Worm (Caenorhabditis elegans): ENCODE measurements around the gene col-78.

DNA sequence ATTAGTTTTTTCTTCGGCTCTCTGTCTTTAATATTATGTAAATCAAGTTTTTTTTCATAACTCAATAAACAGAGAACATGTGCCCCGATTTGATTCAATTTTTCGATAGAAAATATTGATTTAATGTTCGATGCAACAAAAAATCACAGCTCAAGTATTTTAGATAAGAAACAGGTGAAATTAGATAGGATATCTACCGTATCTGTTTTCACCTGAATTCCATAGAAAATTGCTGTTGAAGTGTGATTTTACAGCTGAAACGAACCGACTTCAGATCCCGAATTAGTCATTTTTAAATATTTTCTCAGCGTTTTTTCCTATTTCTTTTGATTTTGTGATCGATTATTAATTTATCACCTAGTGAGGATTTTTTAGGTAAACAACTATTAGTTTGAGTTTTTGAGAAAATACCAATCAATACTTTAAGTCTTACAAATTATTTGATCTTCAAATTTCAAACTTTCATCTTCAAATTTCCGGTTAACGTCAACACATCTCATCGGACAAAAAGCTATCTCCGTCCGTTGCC is 13.1 kb upstream of the col-78 start, which contains the start of gene Y9C2UA.1:
- no peak for TF ChIP-seq nhr-11 (tag; optimal IDR thresholded peaks at IDR 0.05)
- TF ChIP-seq ama-1 (optimal IDR thresholded peaks at IDR 0.05), result no peak
- TF ChIP-seq lin-39 (tag; optimal IDR thresholded peaks at IDR 0.05), result no peak
- no peak for TF ChIP-seq zag-1 (tag; optimal IDR thresholded peaks at IDR 0.05)
- TF ChIP-seq nhr-28 (tag; optimal IDR thresholded peaks at IDR 0.05), result no peak
- TF ChIP-seq egl-27 (tag; optimal IDR thresholded peaks at IDR 0.05), result no peak
- TF ChIP-seq elt-1 (tag; optimal IDR thresholded peaks at IDR 0.05), result no peak
- no peak for TF ChIP-seq ztf-11 (tag; optimal IDR thresholded peaks at IDR 0.05)
- TF ChIP-seq pqm-1 (tag; optimal IDR thresholded peaks at IDR 0.05), result no peak
- no peak for TF ChIP-seq ceh-82 (tag; optimal IDR thresholded peaks at IDR 0.05)
- TF ChIP-seq unc-62 (GFP tag; optimal IDR thresholded peaks at IDR 0.05), result no peak
